Fruit fly (Drosophila melanogaster): ENCODE data around the gene CG31099.

- no peak for TF ChIP-seq Myc (optimal IDR thresholded peaks at IDR 0.05)
- TF ChIP-seq ttk (optimal IDR thresholded peaks at IDR 0.05): no peak
Measured at dm6 chr3R:25281165-25281564, 29.6 kb downstream of the CG31099 start, which contains the start of gene CG11892.

All from Kc167 (cell line).